Fruit fly (Drosophila melanogaster) whole organism, embryonic: ENCODE data around the gene CG4629.

ENCODE experiments used
- CG13287 ChIP-seq: fragments of 200-800 bp; sonication (Bioruptor generic); IDR thresholded peaks from 2 replicates; pipeline ENCODE4 v1.3.6; 2022; ENCODE audit warnings: missing biosample characterization, missing genetic modification characterization; ENCODE audit not compliant: partially characterized antibody
- CG14710 ChIP-seq: fragments of 200-800 bp; sonication (Bioruptor generic); optimal IDR thresholded peaks from 3 replicates; lab custom pipeline; 2019; ENCODE audit warnings: missing biosample characterization, mild to moderate bottlenecking, missing genetic modification characterization, moderate library complexity
- CG4360 ChIP-seq: fragments of 200-800 bp; sonication (Bioruptor generic); IDR thresholded peaks from 2 replicates; pipeline ENCODE4 v1.3.6; 2022; ENCODE audit warnings: missing biosample characterization, missing genetic modification characterization
- Doc2 ChIP-seq: fragments of 200-800 bp; sonication (Bioruptor generic); IDR thresholded peaks from 2 replicates; pipeline ENCODE4 v1.3.6; 2022; ENCODE audit warnings: missing biosample characterization, missing genetic modification characterization
- Fer3 ChIP-seq: fragments of 200-800 bp; sonication (Bioruptor generic); optimal IDR thresholded peaks from 2 replicates; lab custom pipeline; 2018; ENCODE audit warnings: missing biosample characterization, mild to moderate bottlenecking, missing genetic modification characterization, moderate library complexity
- HLH3B ChIP-seq: fragments of 200-800 bp; sonication (Bioruptor generic); IDR thresholded peaks from 2 replicates; pipeline ENCODE4 v1.3.6; 2022; ENCODE audit warnings: missing biosample characterization, missing genetic modification characterization
- Nf-YB ChIP-seq: fragments of 200-800 bp; sonication (Bioruptor generic); optimal IDR thresholded peaks from 3 replicates; lab custom pipeline; 2019; ENCODE audit warnings: missing biosample characterization, mild to moderate bottlenecking, missing genetic modification characterization, moderate library complexity
- NfI ChIP-seq: fragments of 200-800 bp; sonication (Bioruptor generic); optimal IDR thresholded peaks from 3 replicates; lab custom pipeline; 2018; ENCODE audit warnings: missing biosample characterization, mild to moderate bottlenecking, missing genetic modification characterization, moderate library complexity
- gsb ChIP-seq: fragments of 200-800 bp; sonication (Bioruptor generic); IDR thresholded peaks from 2 replicates; pipeline ENCODE4 v1.3.6; 2022; ENCODE audit warnings: missing biosample characterization, missing genetic modification characterization
- pan ChIP-seq, 4 experiments: fragments of >200 bp in 3 of 4; fragments of 200-800 bp in 1 of 4; sonication (Bioruptor generic) in 1 of 4; optimal IDR thresholded peaks in 3 of 4; IDR thresholded peaks in 1 of 4; 2 replicates each; pipeline versions ENCODE4 v1.3.6 to Lab custom; 2017 to 2022; ENCODE audit warnings: missing biosample characterization in 2 of 4, missing genetic modification characterization in 2 of 4, mixed read lengths in 1 of 4
- tin ChIP-seq: fragments of 200-800 bp; sonication (Bioruptor generic); optimal IDR thresholded peaks from 3 replicates; lab custom pipeline; 2016; ENCODE audit warnings: missing biosample characterization, missing genetic modification characterization
- yki ChIP-seq: fragments of >200 bp; optimal IDR thresholded peaks from 3 replicates; lab custom pipeline; 2018

- TF ChIP-seq yki (lab: Kevin White, UChicago), result no peak
- no peak for TF ChIP-seq Doc2 (GFP tag; lab: Robert Waterston, UW)
- no peak for TF ChIP-seq gsb
- TF ChIP-seq Fer3 (tag; lab: Kevin White, UChicago), result no peak
- peak; percentile 69 for TF ChIP-seq CG14710 (tag; lab: Kevin White, UChicago)
- peak; percentile 32; the same call in 1 of the 2 replicates for TF ChIP-seq HLH3B
- TF ChIP-seq Nf-YB (GFP tag; lab: Kevin White, UChicago), result peak; percentile 12
- TF ChIP-seq tin, result peak; percentile 43
- no peak for TF ChIP-seq CG13287 (GFP tag; lab: Robert Waterston, UW)
- TF ChIP-seq CG4360 (GFP tag; lab: Robert Waterston, UW), result peak; percentile 52; the same call in 1 of the 2 replicates
- TF ChIP-seq NfI (GFP tag; lab: Kevin White, UChicago), result no peak
- TF ChIP-seq pan (optimal IDR thresholded peaks at IDR 0.05; lab: Kevin White, UChicago), result no peak
- no peak for TF ChIP-seq pan (GFP tag; optimal IDR thresholded peaks at IDR 0.05 in 1 of 2, IDR thresholded peaks at IDR 0.05 in 1 of 2)
Measured at dm6 chr2L:1062473-1063363, 39.6 kb downstream of the CG4629 start.
